Worm (Caenorhabditis elegans) whole organism, L4/young adult: ENCODE data around the gene W04B5.8.
"Not testable (repeated sequence)": the region's sequence is repeated elsewhere in the genome, so short reads cannot be mapped to it uniquely, and the experiment has no call there.

Experiments
- W03F9.2 ChIP-seq: fragments of 150-350 bp; optimal IDR thresholded peaks from 2 replicates; lab custom pipeline; 2014; ENCODE audit warnings: missing biosample characterization, missing genetic modification characterization
- dao-5 ChIP-seq: sonication (generic microtip); optimal IDR thresholded peaks from 2 replicates; lab custom pipeline; 2016; ENCODE audit warnings: missing genotype, missing genetic modification characterization, moderate library complexity, missing compliant biosample characterization
- him-1 ChIP-seq: sonication (generic microtip); optimal IDR thresholded peaks from 2 replicates; lab custom pipeline; 2016; ENCODE audit warnings: missing genotype, missing genetic modification reagents, missing genetic modification characterization, missing compliant biosample characterization

DNA sequence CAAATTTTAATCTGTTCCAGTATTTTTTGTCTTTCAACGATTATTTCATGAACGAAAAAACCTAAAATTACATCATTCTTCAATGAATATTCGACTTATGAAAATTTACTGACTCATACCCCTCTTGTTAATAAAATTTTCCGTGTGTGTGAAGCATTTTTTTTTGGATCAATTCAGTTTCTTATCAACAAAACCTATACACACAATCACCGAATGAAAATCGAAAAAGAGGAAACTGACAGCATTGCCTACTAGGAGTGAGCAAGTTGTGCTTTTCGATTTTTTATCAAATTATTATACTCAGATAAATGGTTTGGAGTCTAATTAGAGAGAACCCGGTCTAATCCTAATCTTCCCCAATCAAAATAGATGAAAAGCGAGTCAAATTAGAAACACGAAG, 32.6 kb downstream of the W04B5.8 start, which contains the start of gene E02H9.3:
- not testable (repeated sequence) for TF ChIP-seq him-1, dao-5, W03F9.2 (tag; lab: Kevin White, UChicago)
